Fruit fly (Drosophila melanogaster) whole organism, adult: Measurements from ENCODE around the gene Cln3.

ENCODE experiments used
- CG11617 ChIP-seq: fragments of 200-800 bp; sonication (Bioruptor generic); optimal IDR thresholded peaks from 2 replicates; lab custom pipeline; 2017; ENCODE audit warnings: mild to moderate bottlenecking, missing biosample characterization, missing genetic modification reagents, missing genetic modification characterization
- CG12768 ChIP-seq: fragments of 200-800 bp; sonication (Bioruptor generic); optimal IDR thresholded peaks from 2 replicates; lab custom pipeline; 2017; ENCODE audit warnings: missing biosample characterization, missing genetic modification characterization, mild to moderate bottlenecking, moderate library complexity, missing genetic modification reagents
- CG14711 ChIP-seq: fragments of 200-800 bp; sonication (Bioruptor generic); optimal IDR thresholded peaks from 2 replicates; lab custom pipeline; 2018; ENCODE audit warnings: missing biosample characterization, mild to moderate bottlenecking, missing genetic modification characterization, moderate library complexity
- CG1620 ChIP-seq: fragments of 200-800 bp; sonication (Bioruptor generic); optimal IDR thresholded peaks from 2 replicates; lab custom pipeline; 2016; ENCODE audit warnings: missing biosample characterization, missing genetic modification characterization
- CG33017 ChIP-seq: fragments of 200-800 bp; sonication (Bioruptor generic); optimal IDR thresholded peaks from 2 replicates; lab custom pipeline; 2018; ENCODE audit warnings: missing biosample characterization, mild to moderate bottlenecking, missing genetic modification characterization, moderate library complexity
- CG5204 ChIP-seq: fragments of 200-800 bp; sonication (Bioruptor generic); optimal IDR thresholded peaks from 2 replicates; lab custom pipeline; 2016; ENCODE audit warnings: missing biosample characterization, missing genetic modification characterization
- CG7045 ChIP-seq: fragments of 200-800 bp; sonication (Bioruptor generic); optimal IDR thresholded peaks from 2 replicates; lab custom pipeline; 2017; ENCODE audit warnings: missing biosample characterization, mild to moderate bottlenecking, missing genetic modification characterization
- CG7101 ChIP-seq: fragments of 200-800 bp; sonication (Bioruptor generic); optimal IDR thresholded peaks from 2 replicates; lab custom pipeline; 2018; ENCODE audit warnings: missing biosample characterization, mild to moderate bottlenecking, missing genetic modification characterization, moderate library complexity
- Clk ChIP-seq: fragments of 200-800 bp; sonication (Bioruptor generic); optimal IDR thresholded peaks from 2 replicates; lab custom pipeline; 2017; ENCODE audit warnings: missing biosample characterization, missing genetic modification characterization
- Crg-1 ChIP-seq: fragments of 200-800 bp; sonication (Bioruptor generic); optimal IDR thresholded peaks from 2 replicates; lab custom pipeline; 2016; ENCODE audit warnings: missing biosample characterization, missing genetic modification characterization
- Hr96 ChIP-seq: fragments of 200-800 bp; sonication (Bioruptor generic); optimal IDR thresholded peaks from 2 replicates; lab custom pipeline; 2016; ENCODE audit warnings: missing biosample characterization, missing genetic modification characterization
- Mnt ChIP-seq: fragments of 200-800 bp; sonication (Bioruptor generic); optimal IDR thresholded peaks from 2 replicates; lab custom pipeline; 2016; ENCODE audit warnings: missing biosample characterization, mild to moderate bottlenecking, missing genetic modification characterization
- bab1 ChIP-seq: fragments of 200-800 bp; sonication (Bioruptor generic); optimal IDR thresholded peaks from 3 replicates; lab custom pipeline; 2019; ENCODE audit warnings: missing biosample characterization, mild to moderate bottlenecking, missing genetic modification characterization, moderate library complexity
- cic ChIP-seq: fragments of 200-800 bp; sonication (Bioruptor generic); optimal IDR thresholded peaks from 2 replicates; lab custom pipeline; 2017; ENCODE audit warnings: missing biosample characterization, mild to moderate bottlenecking, missing genetic modification characterization, moderate library complexity
- cnc ChIP-seq, 2 experiments: fragments of >200 bp; optimal IDR thresholded peaks; 2 replicates each; lab custom pipeline; 2017
- kay ChIP-seq: fragments of 200-800 bp; sonication (Bioruptor generic); peaks from one replicate; lab custom pipeline; 2016; ENCODE audit warnings: missing biosample characterization, missing genetic modification characterization, borderline replicate concordance
- ovo ChIP-seq: fragments of 200-800 bp; sonication (Bioruptor generic); optimal IDR thresholded peaks from 2 replicates; lab custom pipeline; 2016; ENCODE audit warnings: missing biosample characterization, missing genetic modification characterization
- pad ChIP-seq: fragments of 200-800 bp; sonication (Bioruptor generic); optimal IDR thresholded peaks from 3 replicates; lab custom pipeline; 2017; ENCODE audit warnings: missing biosample characterization, missing genetic modification characterization, mild to moderate bottlenecking, moderate library complexity, missing genetic modification reagents
- tj ChIP-seq: fragments of 200-800 bp; sonication (Bioruptor generic); optimal IDR thresholded peaks from 3 replicates; lab custom pipeline; 2017; ENCODE audit warnings: missing biosample characterization, mild to moderate bottlenecking, missing genetic modification characterization, moderate library complexity
- toe ChIP-seq: fragments of 200-800 bp; sonication (Bioruptor generic); optimal IDR thresholded peaks from 2 replicates; lab custom pipeline; 2016; ENCODE audit warnings: missing biosample characterization, missing genetic modification characterization

Cln3 gene

DNA sequence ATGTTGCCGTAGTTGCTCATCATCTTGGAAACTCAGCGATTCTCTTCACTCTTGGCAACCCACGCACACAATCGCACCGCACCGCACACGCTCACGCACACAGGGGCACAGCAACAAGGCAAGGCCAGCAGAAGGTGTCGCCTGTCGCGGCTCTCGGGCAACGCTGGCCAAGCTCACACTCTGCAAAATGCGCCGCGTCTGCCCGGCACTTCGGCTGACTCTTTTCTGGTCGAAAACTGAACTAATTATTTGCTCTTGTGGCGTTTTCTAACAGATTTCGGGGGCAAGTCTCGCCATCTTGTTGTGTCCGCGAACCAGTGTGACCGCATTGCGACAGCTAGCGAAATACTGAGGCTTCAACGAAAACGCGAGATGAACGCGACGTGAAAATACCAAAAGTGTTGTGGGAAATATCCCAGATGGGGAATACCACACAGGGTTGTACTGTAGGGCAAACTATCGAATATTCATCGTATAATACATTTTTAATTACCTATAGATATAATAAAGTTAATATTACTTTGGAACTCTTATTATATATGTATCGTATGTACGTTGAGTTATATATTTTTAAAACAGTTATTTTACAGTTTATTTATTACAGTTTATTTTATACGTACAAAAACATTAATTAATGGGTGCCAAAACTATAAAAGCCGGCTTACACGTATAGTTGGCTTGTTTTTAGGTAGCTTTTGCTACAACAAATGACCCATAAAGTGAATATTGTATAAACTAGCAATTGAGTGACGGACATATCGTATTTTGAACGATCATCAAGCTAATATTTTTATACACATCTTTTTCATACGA, 32.5 kb upstream of the Cln3 start, which contains the start of the genes MED19 and CG7430:
Gene MED19 (minus strand): TSS at position 333 of the 813 bp plus-strand sequence.
Gene CG7430 (plus strand): TSS at position 748 of the 813 bp plus-strand sequence.
- TF ChIP-seq CG1620 (no peak), ovo (GFP tag; lab: Kevin White, UChicago) (no peak), CG7045 (no peak), cic (GFP tag; lab: Kevin White, UChicago) (peak; percentile 50), Clk (GFP tag; lab: Kevin White, UChicago) (no peak), CG33017 (tag; lab: Kevin White, UChicago) (peak; percentile 26), CG7101 (tag; lab: Kevin White, UChicago) (peak; percentile 41), CG12768 (GFP tag; lab: Kevin White, UChicago) (no peak), pad (peak; percentile 8), bab1 (GFP tag; lab: Kevin White, UChicago) (peak; percentile 78), CG11617 (GFP tag; lab: Kevin White, UChicago) (no peak), Mnt (GFP tag; lab: Kevin White, UChicago) (peak; percentile 58), CG14711 (tag; lab: Kevin White, UChicago) (peak; percentile 38), Crg-1 (GFP tag; lab: Kevin White, UChicago) (no peak), toe (GFP tag; lab: Kevin White, UChicago) (no peak), Hr96 (GFP tag; lab: Kevin White, UChicago) (no peak), cnc (optimal IDR thresholded peaks at IDR 0.05; lab: Kevin White, UChicago) (no peak), kay (no peak), CG5204 (GFP tag; lab: Kevin White, UChicago) (no peak), tj (peak; percentile 31)

dm6 chr3L:17842892-17843703, 29.2 kb upstream of the Cln3 start, which contains the start of gene CG5567:
Gene CG5567 (minus strand): TSS chr3L:17843544.
- no peak for TF ChIP-seq cic (GFP tag; lab: Kevin White, UChicago)
- TF ChIP-seq Mnt (GFP tag; lab: Kevin White, UChicago): no peak
- peak; percentile 10 for TF ChIP-seq CG12768 (GFP tag; lab: Kevin White, UChicago)

DNA sequence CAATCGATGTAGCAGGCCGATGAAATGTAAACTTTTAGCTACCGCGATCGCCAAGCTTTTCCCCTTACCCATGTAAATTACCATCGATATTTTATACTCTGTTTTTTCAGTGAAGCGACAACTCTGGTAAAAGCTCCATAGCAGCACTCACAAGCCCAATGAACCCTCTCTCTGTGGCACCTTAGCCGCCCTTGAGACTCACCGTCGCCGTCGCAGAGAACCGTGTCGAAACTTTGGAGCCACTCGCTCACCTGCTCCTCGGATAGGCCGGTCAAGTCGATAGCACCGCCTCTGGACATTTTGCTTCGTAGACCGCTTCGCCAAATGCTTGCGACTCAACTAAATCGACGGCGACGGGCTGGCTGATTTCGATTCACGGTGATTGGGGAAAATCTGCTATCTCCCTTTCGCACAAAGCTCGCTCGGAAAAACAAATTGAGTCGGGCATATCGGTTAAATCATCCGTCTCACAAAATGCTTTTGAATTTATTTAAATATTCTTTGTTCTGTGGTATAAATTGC, 27.2 kb upstream of the Cln3 start, which contains the start of gene CG5577:
Gene CG5577 (minus strand): TSS at position 343 of the 522 bp plus-strand sequence.
- TF ChIP-seq toe (GFP tag; lab: Kevin White, UChicago): peak; percentile 64
- peak; percentile 57 for TF ChIP-seq CG33017 (tag; lab: Kevin White, UChicago)
- no peak for TF ChIP-seq kay
- TF ChIP-seq Hr96 (GFP tag; lab: Kevin White, UChicago): peak; percentile 67
- TF ChIP-seq CG11617 (GFP tag; lab: Kevin White, UChicago): peak; percentile 58
- TF ChIP-seq CG14711 (tag; lab: Kevin White, UChicago): peak; percentile 95
- peak; percentile 98 for TF ChIP-seq pad
- no peak for TF ChIP-seq Crg-1 (GFP tag; lab: Kevin White, UChicago)
- peak; percentile 24 for TF ChIP-seq CG7045
- no peak for TF ChIP-seq ovo (GFP tag; lab: Kevin White, UChicago)
- TF ChIP-seq CG7101 (tag; lab: Kevin White, UChicago): peak; percentile 60
- peak; percentile 31 for TF ChIP-seq Clk (GFP tag; lab: Kevin White, UChicago)
- TF ChIP-seq CG1620: no peak
- TF ChIP-seq cic (GFP tag; lab: Kevin White, UChicago): peak; percentile 78
- peak; percentile 44 for TF ChIP-seq Mnt (GFP tag; lab: Kevin White, UChicago)
- TF ChIP-seq cnc (optimal IDR thresholded peaks at IDR 0.05; lab: Kevin White, UChicago): peak in 1 of 2 experiments; percentile 75
- no peak for TF ChIP-seq CG5204 (GFP tag; lab: Kevin White, UChicago)
- peak; percentile 69 for TF ChIP-seq bab1 (GFP tag; lab: Kevin White, UChicago)
- peak; percentile 83 for TF ChIP-seq CG12768 (GFP tag; lab: Kevin White, UChicago)
- TF ChIP-seq tj: peak; percentile 52

- TF ChIP-seq CG1620: no peak
- no peak for TF ChIP-seq bab1 (GFP tag; lab: Kevin White, UChicago)
- TF ChIP-seq CG7045: no peak
- no peak for TF ChIP-seq CG12768 (GFP tag; lab: Kevin White, UChicago)
- TF ChIP-seq Hr96 (GFP tag; lab: Kevin White, UChicago): no peak
- no peak for TF ChIP-seq pad
- no peak for TF ChIP-seq cnc (optimal IDR thresholded peaks at IDR 0.05; lab: Kevin White, UChicago)
- no peak for TF ChIP-seq Crg-1 (GFP tag; lab: Kevin White, UChicago)
- TF ChIP-seq CG11617 (GFP tag; lab: Kevin White, UChicago): no peak
- TF ChIP-seq CG5204 (GFP tag; lab: Kevin White, UChicago): no peak
- no peak for TF ChIP-seq CG14711 (tag; lab: Kevin White, UChicago)
Observed at dm6 chr3L:17835074-17835473, 21.2 kb upstream of the Cln3 start, which contains the start of gene CG32189. Gene CG32189 (minus strand): TSS chr3L:17835174.

dm6 chr3L:17833525-17833924, 19.6 kb upstream of the Cln3 start, which contains the start of gene CG32188:
Gene CG32188 (minus strand): TSS chr3L:17833625.
- no peak for TF ChIP-seq Mnt (GFP tag; lab: Kevin White, UChicago)
- TF ChIP-seq Clk (GFP tag; lab: Kevin White, UChicago): no peak
- TF ChIP-seq bab1 (GFP tag; lab: Kevin White, UChicago): no peak
- no peak for TF ChIP-seq CG7101 (tag; lab: Kevin White, UChicago)
- TF ChIP-seq pad: no peak
- no peak for TF ChIP-seq CG14711 (tag; lab: Kevin White, UChicago)
- TF ChIP-seq Hr96 (GFP tag; lab: Kevin White, UChicago): no peak
- TF ChIP-seq CG11617 (GFP tag; lab: Kevin White, UChicago): no peak
- TF ChIP-seq cic (GFP tag; lab: Kevin White, UChicago): no peak
- no peak for TF ChIP-seq CG5204 (GFP tag; lab: Kevin White, UChicago)
- no peak for TF ChIP-seq cnc (optimal IDR thresholded peaks at IDR 0.05; lab: Kevin White, UChicago)
- TF ChIP-seq CG33017 (tag; lab: Kevin White, UChicago): no peak
- TF ChIP-seq CG7045: no peak
- TF ChIP-seq ovo (GFP tag; lab: Kevin White, UChicago): no peak
- TF ChIP-seq Crg-1 (GFP tag; lab: Kevin White, UChicago): no peak
- TF ChIP-seq toe (GFP tag; lab: Kevin White, UChicago): no peak
- TF ChIP-seq tj: no peak
- TF ChIP-seq CG12768 (GFP tag; lab: Kevin White, UChicago): no peak
- no peak for TF ChIP-seq CG1620
- no peak for TF ChIP-seq kay
